Fruit fly (Drosophila melanogaster): ENCODE results near the gene CG34328.

The CG34328 gene

DNA sequence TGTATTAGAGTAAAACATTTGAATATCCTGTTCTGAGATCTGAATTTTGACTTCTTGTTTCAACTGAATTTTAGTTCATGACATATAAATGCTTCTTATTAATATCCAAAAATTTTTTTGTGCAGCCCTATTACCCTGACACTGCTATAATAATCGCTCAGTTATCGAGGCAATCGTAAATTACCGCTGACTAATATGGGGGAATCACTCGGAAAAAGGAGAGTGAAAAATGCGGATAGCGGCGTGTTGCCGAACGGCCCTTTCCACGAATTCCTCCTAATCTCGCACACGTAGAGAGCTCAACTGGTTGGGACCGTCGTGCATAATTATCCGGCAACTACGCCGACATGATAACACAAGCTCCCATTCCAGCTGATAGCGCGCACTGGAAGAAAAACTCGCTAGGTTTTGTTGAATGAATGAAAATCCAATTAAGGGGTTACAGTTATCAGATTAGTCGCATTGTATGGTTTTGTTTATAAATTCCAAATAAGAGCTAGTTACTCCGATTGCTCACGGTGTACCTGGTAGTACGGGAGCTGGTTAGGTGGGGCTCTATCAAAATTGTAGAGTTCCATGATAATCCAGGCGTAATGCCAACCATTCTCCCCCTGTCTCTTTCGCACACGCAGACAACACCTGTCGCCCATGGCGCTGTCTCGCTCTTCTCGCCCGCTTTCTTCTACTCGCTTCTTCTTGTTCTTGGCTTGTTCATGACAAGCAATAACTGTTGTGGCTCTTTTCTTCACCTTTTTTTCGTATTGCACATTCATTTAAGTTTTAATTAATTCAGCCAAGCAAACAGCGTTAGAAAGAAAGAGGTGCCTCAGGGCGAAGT, 31.8 kb downstream of the CG34328 start (continued):
- peak; percentile 64 for TF ChIP-seq ems (GFP tag; optimal IDR thresholded peaks at IDR 0.05)
- TF ChIP-seq Sox100B (GFP tag; optimal IDR thresholded peaks at IDR 0.05): peak; percentile 24
- 0 out of 2 replicates have a peak, but pooled peaks have one; percentile 22 for TF ChIP-seq dati (GFP tag; IDR thresholded peaks at IDR 0.05)
- peak; percentile 79 for TF ChIP-seq sob (GFP tag; IDR thresholded peaks at IDR 0.05)
- peak; percentile 5 for TF ChIP-seq CG14710 (tag; optimal IDR thresholded peaks at IDR 0.05)
- TF ChIP-seq CG8281 (tag; optimal IDR thresholded peaks at IDR 0.05): no peak
- TF ChIP-seq CG4854 (GFP tag; optimal IDR thresholded peaks at IDR 0.05): peak; percentile 22
- peak; percentile 72 for TF ChIP-seq HLH54F (GFP tag; optimal IDR thresholded peaks at IDR 0.05)
- peak; percentile 23 for TF ChIP-seq CG13775 (GFP tag; optimal IDR thresholded peaks at IDR 0.05)
- peak; percentile 82 for TF ChIP-seq her (GFP tag; optimal IDR thresholded peaks at IDR 0.05)
- TF ChIP-seq Elba2 (GFP tag; optimal IDR thresholded peaks at IDR 0.05): no peak
- TF ChIP-seq Mrtf (GFP tag; IDR thresholded peaks at IDR 0.05): peak; percentile 80
- TF ChIP-seq CG15073 (GFP tag; optimal IDR thresholded peaks at IDR 0.05): no peak
- peak; percentile 41 for TF ChIP-seq CG12299 (tag; optimal IDR thresholded peaks at IDR 0.05)
- peak; percentile 18 for TF ChIP-seq CG18011 (GFP tag; optimal IDR thresholded peaks at IDR 0.05)
- no peak for TF ChIP-seq Bgb (GFP tag; IDR thresholded peaks at IDR 0.05; ENCODE audit: partially characterized antibody)
- peak in 1 of 2 experiments; percentile 6 for TF ChIP-seq crp (GFP tag; optimal IDR thresholded peaks at IDR 0.05)
- peak; percentile 49; the same call in 1 of the 2 replicates for TF ChIP-seq sens-2 (GFP tag; IDR thresholded peaks at IDR 0.05)
- TF ChIP-seq luna (GFP tag; optimal IDR thresholded peaks at IDR 0.05): peak; percentile 61
- TF ChIP-seq abd-A (tag; optimal IDR thresholded peaks at IDR 0.05): no peak
- TF ChIP-seq CG31224 (GFP tag; IDR thresholded peaks at IDR 0.05): peak; percentile 70
- TF ChIP-seq CG16863 (GFP tag; optimal IDR thresholded peaks at IDR 0.05): peak; percentile 61
- peak; percentile 70 for TF ChIP-seq CG9215 (GFP tag; IDR thresholded peaks at IDR 0.05)
- peak; percentile 67 for TF ChIP-seq CG6813 (GFP tag; optimal IDR thresholded peaks at IDR 0.05)
- TF ChIP-seq pho (GFP tag; optimal IDR thresholded peaks at IDR 0.05): peak; percentile 74
- no peak for TF ChIP-seq trem (tag; optimal IDR thresholded peaks at IDR 0.05)
- TF ChIP-seq HmgZ (tag; optimal IDR thresholded peaks at IDR 0.05): peak; percentile 83
- peak; percentile 59 for TF ChIP-seq crc (GFP tag; optimal IDR thresholded peaks at IDR 0.05)
- peak; percentile 55 for TF ChIP-seq CG3995 (GFP tag; optimal IDR thresholded peaks at IDR 0.05)
- TF ChIP-seq gfzf (GFP tag; optimal IDR thresholded peaks at IDR 0.05): no peak
- TF ChIP-seq CG3407 (GFP tag; optimal IDR thresholded peaks at IDR 0.05): no peak
- TF ChIP-seq Abd-B (GFP tag; optimal IDR thresholded peaks at IDR 0.05): peak; percentile 45
- TF ChIP-seq seq (GFP tag; IDR thresholded peaks at IDR 0.05): peak; percentile 53; the same call in 1 of the 2 replicates
- TF ChIP-seq sim (GFP tag; IDR thresholded peaks at IDR 0.05): no peak; the same call in 1 of the 2 replicates
- no peak for TF ChIP-seq CG4360 (GFP tag; IDR thresholded peaks at IDR 0.05)
- peak; percentile 86 for TF ChIP-seq ci (GFP tag; IDR thresholded peaks at IDR 0.05)
- TF ChIP-seq tio (GFP tag; optimal IDR thresholded peaks at IDR 0.05): no peak
- peak; percentile 54 for TF ChIP-seq CG32772 (GFP tag; IDR thresholded peaks at IDR 0.05)
- peak; percentile 51 for TF ChIP-seq CG6272 (GFP tag; IDR thresholded peaks at IDR 0.05)
- no peak for TF ChIP-seq pan (optimal IDR thresholded peaks at IDR 0.05)
- TF ChIP-seq pan (GFP tag; optimal IDR thresholded peaks at IDR 0.05 in 1 of 2, IDR thresholded peaks at IDR 0.05 in 1 of 2): peak in 1 of 2 experiments; percentile 74
- peak; percentile 23 for TF ChIP-seq Ssrp (tag; optimal IDR thresholded peaks at IDR 0.05)
- no peak for TF ChIP-seq CG18476 (GFP tag; optimal IDR thresholded peaks at IDR 0.05)
- TF ChIP-seq trh (GFP tag; optimal IDR thresholded peaks at IDR 0.05): no peak
- TF ChIP-seq CG4404 (GFP tag; IDR thresholded peaks at IDR 0.05): peak; percentile 55
- TF ChIP-seq tx (GFP tag; optimal IDR thresholded peaks at IDR 0.05): peak; percentile 27
- no peak for TF ChIP-seq hth (optimal IDR thresholded peaks at IDR 0.05)
- TF ChIP-seq lab (GFP tag; optimal IDR thresholded peaks at IDR 0.05): peak; percentile 90
- peak; percentile 82 for TF ChIP-seq Meics (GFP tag; optimal IDR thresholded peaks at IDR 0.05)

All from whole organism, embryonic.